Worm (Caenorhabditis elegans) whole organism, early embryonic: ENCODE measurements around the gene R07A4.2.

Experiments
- B0310.2 ChIP-seq: sonication (generic microtip); optimal IDR thresholded peaks from 2 replicates; lab custom pipeline; 2016; ENCODE audit warnings: mild to moderate bottlenecking, missing genetic modification characterization, missing compliant biosample characterization
- F13C5.2 ChIP-seq: sonication (generic microtip); optimal IDR thresholded peaks from 2 replicates; lab custom pipeline; 2017; ENCODE audit warnings: mild to moderate bottlenecking, missing genetic modification characterization, inconsistent platforms, missing compliant biosample characterization
- aly-1 ChIP-seq: sonication (generic microtip); optimal IDR thresholded peaks from 2 replicates; lab custom pipeline; 2016; ENCODE audit warnings: missing genetic modification characterization, missing compliant biosample characterization
- ama-1 ChIP-seq: fragments of 150-350 bp; optimal IDR thresholded peaks from 2 replicates; lab custom pipeline; 2014
- ceh-13 ChIP-seq: fragments of 200-800 bp; sonication (Bioruptor generic); optimal IDR thresholded peaks from 2 replicates; lab custom pipeline; 2018; ENCODE audit warnings: mild to moderate bottlenecking, missing genetic modification characterization, missing compliant biosample characterization
- ceh-36 ChIP-seq: sonication (generic microtip); optimal IDR thresholded peaks from 2 replicates; lab custom pipeline; 2016; ENCODE audit warnings: missing genetic modification characterization, inconsistent platforms, missing compliant biosample characterization
- ets-7 ChIP-seq: sonication (generic microtip); optimal IDR thresholded peaks from 2 replicates; lab custom pipeline; 2016; ENCODE audit warnings: missing genotype, missing genetic modification characterization, missing compliant biosample characterization
- flt-1 ChIP-seq: fragments of 200-800 bp; sonication (Bioruptor generic); IDR thresholded peaks from 2 replicates; pipeline ENCODE4 v1.3.6; 2022; ENCODE audit warnings: missing genetic modification characterization, missing compliant biosample characterization
- hmbx-1 ChIP-seq: sonication (generic microtip); optimal IDR thresholded peaks from 2 replicates; lab custom pipeline; 2016; ENCODE audit warnings: mild to moderate bottlenecking, missing genetic modification characterization, missing compliant biosample characterization
- hmg-4 ChIP-seq: fragments of 200-800 bp; sonication (Bioruptor generic); optimal IDR thresholded peaks from 2 replicates; lab custom pipeline; 2018; ENCODE audit warnings: mild to moderate bottlenecking, missing genetic modification characterization, missing compliant biosample characterization
- hnd-1 ChIP-seq: sonication (generic microtip); optimal IDR thresholded peaks from 2 replicates; lab custom pipeline; 2016; ENCODE audit warnings: missing genetic modification characterization, missing compliant biosample characterization
- pes-1 ChIP-seq: fragments of 200-800 bp; sonication (Bioruptor generic); IDR thresholded peaks from 2 replicates; pipeline ENCODE4 v1.3.6; 2022; ENCODE audit warnings: missing genetic modification reagents, missing genetic modification characterization, missing compliant biosample characterization
- scrt-1 ChIP-seq: fragments of 200-800 bp; sonication (Bioruptor generic); IDR thresholded peaks from 2 replicates; pipeline ENCODE4 v1.3.6; 2022; ENCODE audit warnings: missing genetic modification characterization, missing compliant biosample characterization
- sea-1 ChIP-seq: fragments of 200-800 bp; sonication (Bioruptor generic); conservative IDR thresholded peaks from 2 replicates; pipeline ENCODE4 v1.3.6; 2022; ENCODE audit warnings: missing genetic modification characterization, missing compliant biosample characterization
- tbx-11 ChIP-seq: fragments of 200-800 bp; sonication (Bioruptor generic); IDR thresholded peaks from 2 replicates; pipeline ENCODE4 v1.3.6; 2022; ENCODE audit warnings: missing genetic modification characterization, missing compliant biosample characterization
- tbx-37 ChIP-seq: fragments of 200-800 bp; sonication (Bioruptor generic); conservative IDR thresholded peaks from 2 replicates; pipeline ENCODE4 v1.3.6; 2022; ENCODE audit warnings: missing genetic modification reagents, missing genetic modification characterization, missing compliant biosample characterization
- tra-4 ChIP-seq: sonication (generic microtip); optimal IDR thresholded peaks from 2 replicates; lab custom pipeline; 2017; ENCODE audit warnings: missing genetic modification characterization, missing compliant biosample characterization

Gene R07A4.2

ce11 chrX:10746388-10746787 lies at the start of gene R07A4.2:
Gene R07A4.2 (minus strand): TSS chrX:10746488.
- no peak for TF ChIP-seq sea-1
- no peak for TF ChIP-seq tra-4
- TF ChIP-seq ceh-36 (tag; lab: Kevin White, UChicago): no peak

- no peak for TF ChIP-seq aly-1 (tag; lab: Kevin White, UChicago)
- no peak for TF ChIP-seq ama-1 (lab: Kevin White, UChicago)
- TF ChIP-seq pes-1 (GFP tag; lab: Robert Waterston, UW): no peak
- TF ChIP-seq sea-1: no peak
Measured at ce11 chrX:10794647-10795046, 48.4 kb upstream of the R07A4.2 start, which contains the start of gene T05A10.6. Gene T05A10.6 (minus strand): TSS chrX:10794747.

ce11 chrX:10792435-10792834 lies 46.1 kb upstream of the R07A4.2 start, which contains the start of gene vap-2:
Gene vap-2 (minus strand): TSS chrX:10792535.
- TF ChIP-seq pes-1 (GFP tag; lab: Robert Waterston, UW) (no peak), ceh-36 (tag; lab: Kevin White, UChicago) (no peak), aly-1 (tag; lab: Kevin White, UChicago) (no peak), hmg-4 (no peak), tbx-37 (GFP tag; lab: Robert Waterston, UW) (no peak), tra-4 (no peak), tbx-11 (GFP tag; lab: Robert Waterston, UW) (no peak), ceh-13 (GFP tag; lab: Kevin White, UChicago) (no peak), ets-7 (tag; lab: Kevin White, UChicago) (no peak), hnd-1 (tag; lab: Kevin White, UChicago) (no peak), scrt-1 (no peak), hmbx-1 (tag; lab: Kevin White, UChicago) (no peak), B0310.2 (no peak), ama-1 (lab: Kevin White, UChicago) (no peak), flt-1 (GFP tag; lab: Robert Waterston, UW) (no peak), F13C5.2 (tag; lab: Kevin White, UChicago) (no peak), sea-1 (no peak)

ce11 chrX:10787203-10787602 lies 40.9 kb upstream of the R07A4.2 start, which contains the start of gene ttr-14:
Gene ttr-14 (plus strand): TSS chrX:10787503.
- TF ChIP-seq ama-1 (lab: Kevin White, UChicago) (no peak), tbx-11 (GFP tag; lab: Robert Waterston, UW) (no peak), flt-1 (GFP tag; lab: Robert Waterston, UW) (no peak), B0310.2 (no peak), ets-7 (tag; lab: Kevin White, UChicago) (no peak), sea-1 (no peak), hmbx-1 (tag; lab: Kevin White, UChicago) (no peak), hmg-4 (no peak), aly-1 (tag; lab: Kevin White, UChicago) (no peak), pes-1 (GFP tag; lab: Robert Waterston, UW) (no peak), tbx-37 (GFP tag; lab: Robert Waterston, UW) (no peak)

ce11 chrX:10783822-10784221 lies 37.5 kb upstream of the R07A4.2 start, which contains the start of gene clc-4:
Gene clc-4 (minus strand): TSS chrX:10783922.
- TF ChIP-seq aly-1 (tag; lab: Kevin White, UChicago) (no peak), scrt-1 (no peak), sea-1 (no peak), flt-1 (GFP tag; lab: Robert Waterston, UW) (no peak), ets-7 (tag; lab: Kevin White, UChicago) (no peak), B0310.2 (no peak), ceh-36 (tag; lab: Kevin White, UChicago) (no peak), tbx-37 (GFP tag; lab: Robert Waterston, UW) (no peak), ceh-13 (GFP tag; lab: Kevin White, UChicago) (no peak)

- no peak for TF ChIP-seq flt-1 (GFP tag; lab: Robert Waterston, UW)
- no peak for TF ChIP-seq sea-1
- TF ChIP-seq tbx-11 (GFP tag; lab: Robert Waterston, UW): no peak
Measured at ce11 chrX:10780542-10781266, 34.4 kb upstream of the R07A4.2 start.

ce11 chrX:10774865-10775264 lies 28.6 kb upstream of the R07A4.2 start:
- no peak for TF ChIP-seq B0310.2
- no peak for TF ChIP-seq tra-4
- TF ChIP-seq ceh-36 (tag; lab: Kevin White, UChicago): no peak
- TF ChIP-seq tbx-37 (GFP tag; lab: Robert Waterston, UW): no peak

- no peak for TF ChIP-seq ets-7 (tag; lab: Kevin White, UChicago)
- no peak for TF ChIP-seq ceh-36 (tag; lab: Kevin White, UChicago)
- no peak for TF ChIP-seq pes-1 (GFP tag; lab: Robert Waterston, UW)
- TF ChIP-seq ceh-13 (GFP tag; lab: Kevin White, UChicago): no peak
- no peak for TF ChIP-seq tbx-37 (GFP tag; lab: Robert Waterston, UW)
- no peak for TF ChIP-seq hmg-4
- TF ChIP-seq aly-1 (tag; lab: Kevin White, UChicago): no peak
- TF ChIP-seq B0310.2: no peak
- TF ChIP-seq ama-1 (lab: Kevin White, UChicago): no peak
- TF ChIP-seq hnd-1 (tag; lab: Kevin White, UChicago): no peak
- no peak for TF ChIP-seq tbx-11 (GFP tag; lab: Robert Waterston, UW)
Measured at ce11 chrX:10772763-10773162, 26.5 kb upstream of the R07A4.2 start.
